Fruit fly (Drosophila melanogaster): Measurements from ENCODE around the gene rdx.
A peak's percentile ranks its signal among the peaks of the same experiment; 100 is the strongest.

Gene rdx

dm6 chr3R:13939353-13940049, 92.4 kb downstream of the rdx start:
- peak; percentile 32 for TF ChIP-seq CG17806 (tag; optimal IDR thresholded peaks at IDR 0.05)
- no peak for TF ChIP-seq Pif1B (GFP tag; optimal IDR thresholded peaks at IDR 0.05)
- peak; percentile 40 for TF ChIP-seq CG14655 (GFP tag; optimal IDR thresholded peaks at IDR 0.05)
- TF ChIP-seq CG9948 (tag; optimal IDR thresholded peaks at IDR 0.05): peak; percentile 56
- TF ChIP-seq CG32121 (GFP tag; IDR thresholded peaks at IDR 0.05): no peak
- peak; percentile 12 for TF ChIP-seq Snoo (tag; optimal IDR thresholded peaks at IDR 0.05)
- TF ChIP-seq Ets98B (GFP tag; IDR thresholded peaks at IDR 0.05): no peak
- peak; percentile 60 for TF ChIP-seq CG8159 (tag; optimal IDR thresholded peaks at IDR 0.05)
- peak; percentile 47 for TF ChIP-seq CG15710 (tag; optimal IDR thresholded peaks at IDR 0.05)
- TF ChIP-seq EcR (GFP tag; optimal IDR thresholded peaks at IDR 0.05): peak; percentile 5

- TF ChIP-seq CG10348 (GFP tag; IDR thresholded peaks at IDR 0.05): no peak
- TF ChIP-seq CG32121 (GFP tag; IDR thresholded peaks at IDR 0.05): no peak
- TF ChIP-seq Snoo (tag; optimal IDR thresholded peaks at IDR 0.05): no peak
- no peak for TF ChIP-seq D1 (tag; optimal IDR thresholded peaks at IDR 0.05)
- TF ChIP-seq rn (GFP tag; IDR thresholded peaks at IDR 0.05): no peak
- no peak for TF ChIP-seq CG12605 (GFP tag; IDR thresholded peaks at IDR 0.05)
- TF ChIP-seq CG8159 (tag; optimal IDR thresholded peaks at IDR 0.05): no peak
- no peak for TF ChIP-seq Pif1A (GFP tag; optimal IDR thresholded peaks at IDR 0.05)
- TF ChIP-seq gl (tag; optimal IDR thresholded peaks at IDR 0.05): no peak
- TF ChIP-seq Ets98B (GFP tag; IDR thresholded peaks at IDR 0.05): no peak
- no peak for TF ChIP-seq EcR (GFP tag; optimal IDR thresholded peaks at IDR 0.05)
- TF ChIP-seq CG4496 (GFP tag; IDR thresholded peaks at IDR 0.05): no peak
- TF ChIP-seq CG14655 (GFP tag; optimal IDR thresholded peaks at IDR 0.05): no peak
These were observed 95.5 kb downstream of the rdx start for dm6 chr3R:13936309-13936708.

- TF ChIP-seq Pif1B (GFP tag; optimal IDR thresholded peaks at IDR 0.05) (peak; percentile 36), D1 (tag; optimal IDR thresholded peaks at IDR 0.05) (no peak), CG9948 (tag; optimal IDR thresholded peaks at IDR 0.05) (peak; percentile 65), CG10348 (GFP tag; IDR thresholded peaks at IDR 0.05) (no peak), CG34367 (tag; optimal IDR thresholded peaks at IDR 0.05) (peak; percentile 46), gl (tag; optimal IDR thresholded peaks at IDR 0.05) (no peak), CG8301 (tag; optimal IDR thresholded peaks at IDR 0.05) (peak; percentile 12), Pif1A (GFP tag; optimal IDR thresholded peaks at IDR 0.05) (peak; percentile 54), fd96Ca (GFP tag; IDR thresholded peaks at IDR 0.05) (no peak), CG4496 (GFP tag; IDR thresholded peaks at IDR 0.05) (no peak), rn (GFP tag; IDR thresholded peaks at IDR 0.05) (no peak), CG15710 (tag; optimal IDR thresholded peaks at IDR 0.05) (peak; percentile 72), CG14655 (GFP tag; optimal IDR thresholded peaks at IDR 0.05) (peak; percentile 19), CG12605 (GFP tag; IDR thresholded peaks at IDR 0.05) (no peak), CG32121 (GFP tag; IDR thresholded peaks at IDR 0.05) (no peak), CG13204 (GFP tag; optimal IDR thresholded peaks at IDR 0.05) (no peak), CG17806 (tag; optimal IDR thresholded peaks at IDR 0.05) (peak; percentile 11), CG8159 (tag; optimal IDR thresholded peaks at IDR 0.05) (peak; percentile 50), Snoo (tag; optimal IDR thresholded peaks at IDR 0.05) (peak; percentile 30), Ets98B (GFP tag; IDR thresholded peaks at IDR 0.05) (no peak), EcR (GFP tag; optimal IDR thresholded peaks at IDR 0.05) (no peak)
These were observed 97.2 kb downstream of the rdx start for dm6 chr3R:13934618-13935017.

dm6 chr3R:13933966-13934365, 97.9 kb downstream of the rdx start:
- TF ChIP-seq gl (tag; optimal IDR thresholded peaks at IDR 0.05) (no peak), CG12605 (GFP tag; IDR thresholded peaks at IDR 0.05) (no peak), CG4496 (GFP tag; IDR thresholded peaks at IDR 0.05) (no peak), CG13204 (GFP tag; optimal IDR thresholded peaks at IDR 0.05) (no peak), CG14655 (GFP tag; optimal IDR thresholded peaks at IDR 0.05) (no peak), Snoo (tag; optimal IDR thresholded peaks at IDR 0.05) (no peak), CG32121 (GFP tag; IDR thresholded peaks at IDR 0.05) (no peak), CG34367 (tag; optimal IDR thresholded peaks at IDR 0.05) (no peak), Ets98B (GFP tag; IDR thresholded peaks at IDR 0.05) (no peak)

dm6 chr3R:13931813-13932212, 100.0 kb downstream of the rdx start:
- peak; percentile 52 for TF ChIP-seq CG9948 (tag; optimal IDR thresholded peaks at IDR 0.05)
- TF ChIP-seq CG8159 (tag; optimal IDR thresholded peaks at IDR 0.05): peak; percentile 30
- TF ChIP-seq CG14655 (GFP tag; optimal IDR thresholded peaks at IDR 0.05): peak; percentile 0
- no peak for TF ChIP-seq CG12605 (GFP tag; IDR thresholded peaks at IDR 0.05)
- peak; percentile 28 for TF ChIP-seq CG15710 (tag; optimal IDR thresholded peaks at IDR 0.05)
- TF ChIP-seq CG17806 (tag; optimal IDR thresholded peaks at IDR 0.05): no peak

- no peak for TF ChIP-seq gl (tag; optimal IDR thresholded peaks at IDR 0.05)
- no peak for TF ChIP-seq CG12605 (GFP tag; IDR thresholded peaks at IDR 0.05)
- TF ChIP-seq CG8301 (tag; optimal IDR thresholded peaks at IDR 0.05): no peak
- no peak for TF ChIP-seq CG15710 (tag; optimal IDR thresholded peaks at IDR 0.05)
- no peak for TF ChIP-seq Snoo (tag; optimal IDR thresholded peaks at IDR 0.05)
- no peak for TF ChIP-seq Pif1B (GFP tag; optimal IDR thresholded peaks at IDR 0.05)
- TF ChIP-seq CG32121 (GFP tag; IDR thresholded peaks at IDR 0.05): no peak
- no peak for TF ChIP-seq Pif1A (GFP tag; optimal IDR thresholded peaks at IDR 0.05)
- TF ChIP-seq fd96Ca (GFP tag; IDR thresholded peaks at IDR 0.05): no peak
- TF ChIP-seq CG17806 (tag; optimal IDR thresholded peaks at IDR 0.05): no peak
- TF ChIP-seq D1 (tag; optimal IDR thresholded peaks at IDR 0.05): no peak
- TF ChIP-seq Ets98B (GFP tag; IDR thresholded peaks at IDR 0.05): no peak
These were observed 101.6 kb downstream of the rdx start for dm6 chr3R:13930252-13930651.
